Worm (Caenorhabditis elegans) whole organism, L3 larva: ENCODE measurements around the gene gcy-4.

Experiments used
- elt-1 ChIP-seq: fragments of 150-350 bp; optimal IDR thresholded peaks from 2 replicates; lab custom pipeline; 2014; ENCODE audit warnings: missing biosample characterization, missing genetic modification characterization
- jun-1 ChIP-seq: fragments of 150-350 bp; optimal IDR thresholded peaks from 2 replicates; lab custom pipeline; 2014; ENCODE audit warnings: missing biosample characterization, missing genetic modification reagents, missing genetic modification characterization
- nhr-11 ChIP-seq: fragments of 150-350 bp; optimal IDR thresholded peaks from 2 replicates; lab custom pipeline; 2014; ENCODE audit warnings: missing biosample characterization, missing genetic modification characterization
- nhr-25 ChIP-seq: sonication (generic microtip); optimal IDR thresholded peaks from 2 replicates; lab custom pipeline; 2017; ENCODE audit warnings: missing biosample characterization, missing genetic modification characterization
- unc-62 ChIP-seq: fragments of 150-350 bp; sonication (generic microtip); optimal IDR thresholded peaks from 4 replicates; lab custom pipeline; 2014; ENCODE audit warnings: missing biosample characterization, missing genetic modification reagents, missing genetic modification characterization
- ztf-11 ChIP-seq: fragments of 150-350 bp; optimal IDR thresholded peaks from 2 replicates; lab custom pipeline; 2014; ENCODE audit warnings: missing biosample characterization, missing genetic modification characterization

DNA sequence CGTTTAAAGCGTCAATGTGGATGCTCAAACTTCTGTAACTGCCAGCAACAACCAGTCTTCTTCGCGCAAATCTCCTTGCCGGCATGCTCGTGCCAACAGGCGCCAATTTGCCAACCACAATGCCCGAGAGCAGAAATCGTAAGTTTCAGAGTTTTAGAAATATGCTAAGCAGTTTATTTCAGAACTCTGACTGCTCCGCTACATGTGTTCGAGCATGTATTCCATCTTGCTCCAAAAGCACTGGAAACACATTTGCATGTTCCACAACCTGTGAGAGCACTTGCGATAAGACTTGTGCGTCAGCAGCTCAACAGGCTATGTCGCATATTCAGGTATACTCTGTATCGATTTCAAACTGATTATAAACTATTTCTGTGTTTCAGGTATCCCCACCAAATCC, 21.1 kb upstream of the gcy-4 start:
- TF ChIP-seq ztf-11 (no peak), nhr-25 (tag; lab: Kevin White, UChicago) (no peak), nhr-11 (tag; lab: Kevin White, UChicago) (no peak), jun-1 (tag; lab: Kevin White, UChicago) (no peak), unc-62 (GFP tag; lab: Kevin White, UChicago) (no peak), elt-1 (tag; lab: Kevin White, UChicago) (no peak)
